Fruit fly (Drosophila melanogaster): Measurements from ENCODE around the gene Alg13.

Gene Alg13

dm6 chr3R:29094152-29094551, 44.2 kb downstream of the Alg13 start (continued):
- TF ChIP-seq CTCF (GFP tag; optimal IDR thresholded peaks at IDR 0.05) (no peak), klu (GFP tag; IDR thresholded peaks at IDR 0.05) (no peak), row (GFP tag; IDR thresholded peaks at IDR 0.05) (peak; percentile 45; the same call in 1 of the 3 replicates), CG5180 (GFP tag; optimal IDR thresholded peaks at IDR 0.05) (no peak), CG15514 (GFP tag; optimal IDR thresholded peaks at IDR 0.05) (no peak), CG14965 (GFP tag; optimal IDR thresholded peaks at IDR 0.05; ENCODE audit: borderline replicate concordance) (no peak), bsh (GFP tag; optimal IDR thresholded peaks at IDR 0.05) (peak in 1 of 2 experiments; percentile 45), CG6654 (GFP tag; optimal IDR thresholded peaks at IDR 0.05) (no peak), jing (GFP tag; optimal IDR thresholded peaks at IDR 0.05) (no peak), wdn (GFP tag; IDR thresholded peaks at IDR 0.05) (no peak), nmo (GFP tag; optimal IDR thresholded peaks at IDR 0.05) (peak; percentile 6), Sry-β (GFP tag; optimal IDR thresholded peaks at IDR 0.05) (no peak), sisA (GFP tag; IDR thresholded peaks at IDR 0.05) (0 out of 2 replicates have a peak, but pooled peaks have one; percentile 4), CG33213 (GFP tag; optimal IDR thresholded peaks at IDR 0.05) (no peak), YL-1 (GFP tag; optimal IDR thresholded peaks at IDR 0.05) (no peak), Med (GFP tag) (peak; percentile 70), Side (GFP tag; optimal IDR thresholded peaks at IDR 0.05) (no peak), D (optimal IDR thresholded peaks at IDR 0.05) (no peak), D (GFP tag; optimal IDR thresholded peaks at IDR 0.05) (no peak), jumu (GFP tag; optimal IDR thresholded peaks at IDR 0.05) (no peak), Dad (GFP tag; optimal IDR thresholded peaks at IDR 0.05) (no peak), Awh (GFP tag; IDR thresholded peaks at IDR 0.05) (no peak), Eip74EF (GFP tag; optimal IDR thresholded peaks at IDR 0.05) (no peak), lbe (GFP tag; optimal IDR thresholded peaks at IDR 0.05) (no peak), CG18599 (GFP tag; optimal IDR thresholded peaks at IDR 0.05) (peak; percentile 58), otp (GFP tag; IDR thresholded peaks at IDR 0.05) (peak; percentile 30; the same call in 1 of the 3 replicates), CoRest (tag; optimal IDR thresholded peaks at IDR 0.05) (no peak), Pdp1 (GFP tag; optimal IDR thresholded peaks at IDR 0.05) (no peak), CG13775 (GFP tag; optimal IDR thresholded peaks at IDR 0.05) (no peak), mirr (GFP tag; optimal IDR thresholded peaks at IDR 0.05) (no peak), Gug (GFP tag; IDR thresholded peaks at IDR 0.05) (no peak), stc (GFP tag; IDR thresholded peaks at IDR 0.05) (0 out of 2 replicates have a peak, but pooled peaks have one; percentile 17), corto (GFP tag; optimal IDR thresholded peaks at IDR 0.05) (no peak), CG17186 (GFP tag; optimal IDR thresholded peaks at IDR 0.05) (no peak), oc (tag; optimal IDR thresholded peaks at IDR 0.05) (no peak), CG10565 (GFP tag; optimal IDR thresholded peaks at IDR 0.05) (no peak), CG2116 (GFP tag; optimal IDR thresholded peaks at IDR 0.05) (no peak), B-H1 (GFP tag; IDR thresholded peaks at IDR 0.05) (no peak), chinmo (GFP tag; IDR thresholded peaks at IDR 0.05; ENCODE audit: partially characterized antibody) (no peak), CHES-1-like (GFP tag; optimal IDR thresholded peaks at IDR 0.05) (no peak), CG18262 (tag; optimal IDR thresholded peaks at IDR 0.05) (no peak), CG31224 (GFP tag; IDR thresholded peaks at IDR 0.05) (no peak), phol (tag; optimal IDR thresholded peaks at IDR 0.05) (no peak), zen (tag; optimal IDR thresholded peaks at IDR 0.05) (no peak), Hand (GFP tag; optimal IDR thresholded peaks at IDR 0.05) (peak; percentile 27), CG2889 (GFP tag; IDR thresholded peaks at IDR 0.05) (no peak), mam (GFP tag; optimal IDR thresholded peaks at IDR 0.05) (no peak), Hsf (GFP tag; optimal IDR thresholded peaks at IDR 0.05) (no peak), CG12942 (GFP tag; optimal IDR thresholded peaks at IDR 0.05) (no peak), nerfin-1 (tag; optimal IDR thresholded peaks at IDR 0.05) (no peak), CG4617 (GFP tag; optimal IDR thresholded peaks at IDR 0.05; ENCODE audit: borderline replicate concordance) (no peak)
